Worm (Caenorhabditis elegans) whole organism, L4/young adult: ENCODE measurements around the gene dod-22.

Source experiments
- W03F9.2 ChIP-seq: fragments of 150-350 bp; optimal IDR thresholded peaks from 2 replicates; lab custom pipeline; 2014; ENCODE audit warnings: missing biosample characterization, missing genetic modification characterization
- dao-5 ChIP-seq: sonication (generic microtip); optimal IDR thresholded peaks from 2 replicates; lab custom pipeline; 2016; ENCODE audit warnings: missing genotype, missing genetic modification characterization, moderate library complexity, missing compliant biosample characterization
- him-1 ChIP-seq: sonication (generic microtip); optimal IDR thresholded peaks from 2 replicates; lab custom pipeline; 2016; ENCODE audit warnings: missing genotype, missing genetic modification reagents, missing genetic modification characterization, missing compliant biosample characterization

dod-22 gene

ce11 chrIV:12965074-12965473 is at the start of gene dod-22:
TSS of gene dod-22 (plus strand) at chrIV:12965374.
- TF ChIP-seq him-1 (no peak), dao-5 (tag; lab: Kevin White, UChicago) (no peak)

ce11 chrIV:12915479-12915878 is 49.7 kb upstream of the dod-22 start, which contains the start of gene srz-15:
TSS of gene srz-15 (plus strand) at chrIV:12915779.
- TF ChIP-seq him-1 (no peak), dao-5 (tag; lab: Kevin White, UChicago) (no peak)

- TF ChIP-seq W03F9.2 (no peak), dao-5 (tag; lab: Kevin White, UChicago) (no peak), him-1 (no peak)
Measured at ce11 chrIV:12918256-12918655, 46.9 kb upstream of the dod-22 start, which contains the start of gene C32H11.3. TSS of gene C32H11.3 (plus strand) at chrIV:12918556.

- TF ChIP-seq him-1 (no peak), dao-5 (tag; lab: Kevin White, UChicago) (no peak), W03F9.2 (no peak)
Measured at ce11 chrIV:12920553-12920952, 44.6 kb upstream of the dod-22 start.

- TF ChIP-seq dao-5 (tag; lab: Kevin White, UChicago), result no peak
- no peak for TF ChIP-seq him-1
- no peak for TF ChIP-seq W03F9.2
Measured at ce11 chrIV:12921027-12921426, 44.1 kb upstream of the dod-22 start, which contains the start of gene C32H11.4. TSS of gene C32H11.4 (plus strand) at chrIV:12921264.

ce11 chrIV:12924332-12924731 is 40.8 kb upstream of the dod-22 start, which contains the start of gene srlf-4:
TSS of gene srlf-4 (minus strand) at chrIV:12924432.
- TF ChIP-seq W03F9.2 (no peak), him-1 (no peak), dao-5 (tag; lab: Kevin White, UChicago) (no peak)

ce11 chrIV:12926639-12927038 is 38.5 kb upstream of the dod-22 start, which contains the start of gene srlf-5:
TSS of gene srlf-5 (minus strand) at chrIV:12926739.
- TF ChIP-seq him-1 (no peak), dao-5 (tag; lab: Kevin White, UChicago) (no peak), W03F9.2 (no peak)

- TF ChIP-seq W03F9.2 (peak; percentile 28), dao-5 (tag; lab: Kevin White, UChicago) (no peak)
Measured at ce11 chrIV:12936221-12936776, 28.9 kb upstream of the dod-22 start, which contains the start of the genes cld-1 and dod-21. TSS of gene cld-1 (minus strand) at chrIV:12936271. TSS of gene dod-21 (plus strand) at chrIV:12936738.

ce11 chrIV:12941254-12941653 is 23.9 kb upstream of the dod-22 start, which contains the start of gene dod-24:
TSS of gene dod-24 (minus strand) at chrIV:12941354.
- TF ChIP-seq W03F9.2, result no peak
- TF ChIP-seq him-1, result no peak
- no peak for TF ChIP-seq dao-5 (tag; lab: Kevin White, UChicago)

ce11 chrIV:12942633-12943032 is 22.5 kb upstream of the dod-22 start, which contains the start of gene dct-19:
TSS of gene dct-19 (plus strand) at chrIV:12942933.
- TF ChIP-seq W03F9.2 (no peak), dao-5 (tag; lab: Kevin White, UChicago) (no peak), him-1 (no peak)

- TF ChIP-seq W03F9.2 (no peak), dao-5 (tag; lab: Kevin White, UChicago) (no peak), him-1 (no peak)
Measured at ce11 chrIV:12946488-12946887, 18.7 kb upstream of the dod-22 start, which contains the start of gene F55G11.1. TSS of gene F55G11.1 (minus strand) at chrIV:12946588.

ce11 chrIV:12948470-12948869 is 16.7 kb upstream of the dod-22 start, which contains the start of gene F55G11.10:
TSS of gene F55G11.10 (plus strand) at chrIV:12948770.
- TF ChIP-seq him-1 (no peak), W03F9.2 (no peak), dao-5 (tag; lab: Kevin White, UChicago) (no peak)

ce11 chrIV:12957730-12958129 is 7.4 kb upstream of the dod-22 start, which contains the start of gene F55G11.6:
TSS of gene F55G11.6 (plus strand) at chrIV:12958030.
- TF ChIP-seq dao-5 (tag; lab: Kevin White, UChicago) (no peak), W03F9.2 (no peak), him-1 (no peak)

ce11 chrIV:12960136-12960535 is 5.0 kb upstream of the dod-22 start, which contains the start of gene F55G11.7:
TSS of gene F55G11.7 (plus strand) at chrIV:12960436.
- TF ChIP-seq dao-5 (tag; lab: Kevin White, UChicago) (no peak), W03F9.2 (no peak), him-1 (no peak)

ce11 chrIV:12962564-12962963 is 2.6 kb upstream of the dod-22 start, which contains the start of gene F55G11.8:
TSS of gene F55G11.8 (plus strand) at chrIV:12962808.
- TF ChIP-seq him-1 (no peak), dao-5 (tag; lab: Kevin White, UChicago) (no peak), W03F9.2 (no peak)
